Fruit fly (Drosophila melanogaster) whole organism, embryonic: Measurements from ENCODE around the gene kek6.

Source experiments
- CG1024 ChIP-seq: fragments of 200-800 bp; sonication (Bioruptor generic); IDR thresholded peaks from 2 replicates; pipeline ENCODE4 v1.3.6; 2022; ENCODE audit warnings: missing biosample characterization, missing genetic modification characterization
- CG10274 ChIP-seq: fragments of 200-800 bp; sonication (Bioruptor generic); optimal IDR thresholded peaks from 3 replicates; lab custom pipeline; 2017; ENCODE audit warnings: missing biosample characterization, mild to moderate bottlenecking, missing genetic modification characterization
- CG10654 ChIP-seq: fragments of 200-800 bp; sonication (Bioruptor generic); optimal IDR thresholded peaks from 2 replicates; lab custom pipeline; 2016; ENCODE audit warnings: missing biosample characterization, missing genetic modification characterization
- CG11504 ChIP-seq: fragments of 200-800 bp; sonication (Bioruptor generic); optimal IDR thresholded peaks from 3 replicates; lab custom pipeline; 2019; ENCODE audit warnings: missing biosample characterization, mild to moderate bottlenecking, missing genetic modification characterization, moderate library complexity
- CG12769 ChIP-seq: fragments of 200-800 bp; sonication (Bioruptor generic); optimal IDR thresholded peaks from 2 replicates; lab custom pipeline; 2019; ENCODE audit warnings: missing biosample characterization, mild to moderate bottlenecking, missing genetic modification characterization, moderate library complexity
- CG14667 ChIP-seq: fragments of 200-800 bp; sonication (Bioruptor generic); IDR thresholded peaks from 2 replicates; pipeline ENCODE4 v1.3.6; 2022; ENCODE audit warnings: missing biosample characterization, missing genetic modification characterization
- CG15696 ChIP-seq: fragments of 200-800 bp; sonication (Bioruptor generic); optimal IDR thresholded peaks from 2 replicates; lab custom pipeline; 2019; ENCODE audit warnings: missing biosample characterization, mild to moderate bottlenecking, missing genetic modification characterization, moderate library complexity
- CG17361 ChIP-seq: fragments of 200-800 bp; sonication (Bioruptor generic); IDR thresholded peaks from 3 replicates; pipeline ENCODE4 v1.3.6; 2022; ENCODE audit warnings: missing biosample characterization, missing genetic modification characterization
- CG17802 ChIP-seq: fragments of 200-800 bp; sonication (Bioruptor generic); optimal IDR thresholded peaks from 2 replicates; lab custom pipeline; 2018; ENCODE audit warnings: missing biosample characterization, mild to moderate bottlenecking, missing genetic modification characterization, moderate library complexity
- CG1832 ChIP-seq: fragments of 200-800 bp; sonication (Bioruptor generic); optimal IDR thresholded peaks from 2 replicates; lab custom pipeline; 2017; ENCODE audit warnings: missing biosample characterization, mild to moderate bottlenecking, missing genetic modification characterization, inconsistent platforms
- CG32772 ChIP-seq: fragments of 200-800 bp; sonication (Bioruptor generic); IDR thresholded peaks from 2 replicates; pipeline ENCODE4 v1.3.6; 2022; ENCODE audit warnings: missing biosample characterization, missing genetic modification characterization
- CG34376 ChIP-seq: fragments of 200-800 bp; sonication (Bioruptor generic); optimal IDR thresholded peaks from 2 replicates; lab custom pipeline; 2018; ENCODE audit warnings: missing biosample characterization, mild to moderate bottlenecking, missing genetic modification characterization
- CG3847 ChIP-seq: fragments of 200-800 bp; sonication (Bioruptor generic); IDR thresholded peaks from 2 replicates; pipeline ENCODE4 v1.3.6; 2022; ENCODE audit warnings: missing biosample characterization, missing genetic modification characterization
- CG4404 ChIP-seq: fragments of 200-800 bp; sonication (Bioruptor generic); IDR thresholded peaks from 2 replicates; pipeline ENCODE4 v1.3.6; 2022; ENCODE audit warnings: missing biosample characterization, missing genetic modification characterization
- CG4820 ChIP-seq: fragments of 200-800 bp; sonication (Bioruptor generic); optimal IDR thresholded peaks from 3 replicates; lab custom pipeline; 2016; ENCODE audit warnings: missing biosample characterization, missing genetic modification characterization
- CG5953 ChIP-seq: fragments of 200-800 bp; sonication (Bioruptor generic); IDR thresholded peaks from 2 replicates; pipeline ENCODE4 v1.3.6; 2022; ENCODE audit warnings: missing biosample characterization, missing genetic modification characterization
- CG6683 ChIP-seq: fragments of 200-800 bp; sonication (Bioruptor generic); optimal IDR thresholded peaks from 2 replicates; lab custom pipeline; 2017; ENCODE audit warnings: missing biosample characterization, mild to moderate bottlenecking, missing genetic modification characterization, missing genetic modification reagents
- CG6689 ChIP-seq: fragments of 200-800 bp; sonication (Bioruptor generic); IDR thresholded peaks from 2 replicates; pipeline ENCODE4 v1.3.6; 2022; ENCODE audit warnings: missing biosample characterization, missing genetic modification characterization
- CG6813 ChIP-seq: fragments of 200-800 bp; sonication (Bioruptor generic); optimal IDR thresholded peaks from 2 replicates; lab custom pipeline; 2017; ENCODE audit warnings: missing biosample characterization, missing genetic modification characterization, mild to moderate bottlenecking, moderate library complexity, missing genetic modification reagents
- CG7556 ChIP-seq: fragments of 200-800 bp; sonication (Bioruptor generic); optimal IDR thresholded peaks from 2 replicates; lab custom pipeline; 2017; ENCODE audit warnings: missing biosample characterization, mild to moderate bottlenecking, missing genetic modification characterization
- CG7963 ChIP-seq: fragments of 200-800 bp; sonication (Bioruptor generic); IDR thresholded peaks from 3 replicates; pipeline ENCODE4 v1.3.6; 2022; ENCODE audit warnings: missing biosample characterization, missing genetic modification characterization; ENCODE audit not compliant: partially characterized antibody
- CG9727 ChIP-seq: fragments of 200-800 bp; sonication (Bioruptor generic); optimal IDR thresholded peaks from 3 replicates; lab custom pipeline; 2017; ENCODE audit warnings: missing biosample characterization, mild to moderate bottlenecking, missing genetic modification characterization
- CTCF ChIP-seq: fragments of 200-800 bp; sonication (Bioruptor generic); optimal IDR thresholded peaks from 2 replicates; lab custom pipeline; 2017; ENCODE audit warnings: missing biosample characterization, mild to moderate bottlenecking, missing genetic modification characterization, moderate library complexity
- CrebB ChIP-seq: fragments of 200-800 bp; sonication (Bioruptor generic); optimal IDR thresholded peaks from 3 replicates; lab custom pipeline; 2018; ENCODE audit warnings: missing biosample characterization, mild to moderate bottlenecking, missing genetic modification characterization
- Dek ChIP-seq: fragments of 200-800 bp; sonication (Bioruptor generic); optimal IDR thresholded peaks from 3 replicates; lab custom pipeline; 2019; ENCODE audit warnings: missing biosample characterization, mild to moderate bottlenecking, missing genetic modification characterization, moderate library complexity
- Drgx ChIP-seq: fragments of 200-800 bp; sonication (Bioruptor generic); IDR thresholded peaks from 2 replicates; pipeline ENCODE4 v1.3.6; 2022; ENCODE audit warnings: missing biosample characterization, missing genetic modification characterization
- Fer1 ChIP-seq: fragments of 200-800 bp; sonication (Bioruptor generic); optimal IDR thresholded peaks from 2 replicates; lab custom pipeline; 2017; ENCODE audit warnings: missing biosample characterization, mild to moderate bottlenecking, missing genetic modification characterization
- H15 ChIP-seq: fragments of 200-800 bp; sonication (Bioruptor generic); IDR thresholded peaks from 3 replicates; pipeline ENCODE4 v1.3.6; 2022; ENCODE audit warnings: missing biosample characterization, missing genetic modification characterization
- Hr51 ChIP-seq, 2 experiments: fragments of 200-800 bp; sonication (Bioruptor generic); optimal IDR thresholded peaks; 2 replicates in 1 of 2; 3 replicates in 1 of 2; lab custom pipeline; 2016 to 2018; ENCODE audit warnings: missing biosample characterization in 2 of 2, missing genetic modification characterization in 2 of 2, mild to moderate bottlenecking in 1 of 2, moderate library complexity in 1 of 2
- Hr78 ChIP-seq, 2 experiments: fragments of 200-800 bp in 1 of 2; fragments of >200 bp in 1 of 2; sonication (Bioruptor generic) in 1 of 2; optimal IDR thresholded peaks; 2 replicates each; lab custom pipeline; 2017 to 2019; ENCODE audit warnings: missing biosample characterization in 2 of 2, missing genetic modification characterization in 2 of 2, mild to moderate bottlenecking in 1 of 2, moderate library complexity in 1 of 2
- Lpt ChIP-seq: fragments of >200 bp; optimal IDR thresholded peaks from 2 replicates; lab custom pipeline; 2018; ENCODE audit warnings: missing biosample characterization, missing genetic modification characterization
- Med ChIP-seq: fragments of 200-800 bp; sonication (Bioruptor generic); peaks from one replicate; lab custom pipeline; 2016; ENCODE audit warnings: missing biosample characterization, missing genetic modification characterization, mild to moderate bottlenecking, inconsistent platforms, moderate library complexity
- NFAT ChIP-seq: fragments of 200-800 bp; sonication (Bioruptor generic); IDR thresholded peaks from 2 replicates; pipeline ENCODE4 v1.3.6; 2022; ENCODE audit warnings: missing biosample characterization, missing genetic modification characterization
- Ptx1 ChIP-seq: fragments of 200-800 bp; sonication (Bioruptor generic); IDR thresholded peaks from 2 replicates; pipeline ENCODE4 v1.3.6; 2022; ENCODE audit warnings: missing biosample characterization, missing genetic modification characterization
- Side ChIP-seq: fragments of 200-800 bp; sonication (Bioruptor generic); optimal IDR thresholded peaks from 2 replicates; lab custom pipeline; 2016; ENCODE audit warnings: missing biosample characterization, missing genetic modification characterization
- TFAM ChIP-seq: fragments of 200-800 bp; sonication (Bioruptor generic); optimal IDR thresholded peaks from 2 replicates; lab custom pipeline; 2017; ENCODE audit warnings: missing biosample characterization, missing genetic modification characterization, inconsistent platforms
- corto ChIP-seq: fragments of 200-800 bp; sonication (Bioruptor generic); optimal IDR thresholded peaks from 2 replicates; lab custom pipeline; 2016; ENCODE audit warnings: missing biosample characterization, mild to moderate bottlenecking, missing genetic modification characterization, moderate library complexity
- dan ChIP-seq: fragments of 200-800 bp; sonication (Bioruptor generic); IDR thresholded peaks from 2 replicates; pipeline ENCODE4 v1.3.6; 2022; ENCODE audit warnings: missing biosample characterization, missing genetic modification characterization
- dysf ChIP-seq: fragments of 200-800 bp; sonication (Bioruptor generic); IDR thresholded peaks from 3 replicates; pipeline ENCODE4 v1.3.6; 2022; ENCODE audit warnings: missing biosample characterization, missing genetic modification characterization
- fru ChIP-seq: fragments of >200 bp; optimal IDR thresholded peaks from 2 replicates; lab custom pipeline; 2017
- hth ChIP-seq: fragments of >200 bp; optimal IDR thresholded peaks from 2 replicates; lab custom pipeline; 2017; ENCODE audit warnings: inconsistent platforms
- lola ChIP-seq, 3 experiments: fragments of >200 bp in 2 of 3; fragments of 200-800 bp in 1 of 3; sonication (Bioruptor generic) in 1 of 3; optimal IDR thresholded peaks; 2 replicates each; lab custom pipeline; 2017 to 2019; ENCODE audit warnings: missing biosample characterization in 3 of 3, missing genetic modification characterization in 3 of 3, mild to moderate bottlenecking in 1 of 3, moderate library complexity in 1 of 3
- peb ChIP-seq: fragments of 200-800 bp; sonication (Bioruptor generic); IDR thresholded peaks from 2 replicates; pipeline ENCODE4 v1.3.6; 2022; ENCODE audit warnings: missing biosample characterization, missing genetic modification characterization
- phol ChIP-seq: fragments of 200-800 bp; sonication (Bioruptor generic); optimal IDR thresholded peaks from 3 replicates; lab custom pipeline; 2018; ENCODE audit warnings: missing biosample characterization, mild to moderate bottlenecking, missing genetic modification characterization, moderate library complexity
- pros ChIP-seq: fragments of 200-800 bp; sonication (Bioruptor generic); optimal IDR thresholded peaks from 3 replicates; lab custom pipeline; 2019; ENCODE audit warnings: missing biosample characterization, mild to moderate bottlenecking, missing genetic modification characterization, moderate library complexity
- pum ChIP-seq: fragments of 200-800 bp; sonication (Bioruptor generic); optimal IDR thresholded peaks from 2 replicates; lab custom pipeline; 2016; ENCODE audit warnings: missing biosample characterization, missing genetic modification characterization
- row ChIP-seq: fragments of 200-800 bp; sonication (Bioruptor generic); IDR thresholded peaks from 3 replicates; pipeline ENCODE4 v1.3.6; 2022; ENCODE audit warnings: missing biosample characterization, missing genetic modification characterization
- tgo ChIP-seq: fragments of 200-800 bp; sonication (Bioruptor generic); IDR thresholded peaks from 3 replicates; pipeline ENCODE4 v1.3.6; 2022; ENCODE audit warnings: missing biosample characterization, missing genetic modification characterization
- tna ChIP-seq: fragments of 200-800 bp; sonication (Bioruptor generic); IDR thresholded peaks from 2 replicates; pipeline ENCODE4 v1.3.6; 2022; ENCODE audit warnings: missing biosample characterization, missing genetic modification characterization; ENCODE audit not compliant: partially characterized antibody
- z ChIP-seq: fragments of 200-800 bp; sonication (Bioruptor generic); IDR thresholded peaks from 3 replicates; pipeline ENCODE4 v1.3.6; 2022; ENCODE audit warnings: missing biosample characterization, missing genetic modification characterization

The kek6 gene

DNA sequence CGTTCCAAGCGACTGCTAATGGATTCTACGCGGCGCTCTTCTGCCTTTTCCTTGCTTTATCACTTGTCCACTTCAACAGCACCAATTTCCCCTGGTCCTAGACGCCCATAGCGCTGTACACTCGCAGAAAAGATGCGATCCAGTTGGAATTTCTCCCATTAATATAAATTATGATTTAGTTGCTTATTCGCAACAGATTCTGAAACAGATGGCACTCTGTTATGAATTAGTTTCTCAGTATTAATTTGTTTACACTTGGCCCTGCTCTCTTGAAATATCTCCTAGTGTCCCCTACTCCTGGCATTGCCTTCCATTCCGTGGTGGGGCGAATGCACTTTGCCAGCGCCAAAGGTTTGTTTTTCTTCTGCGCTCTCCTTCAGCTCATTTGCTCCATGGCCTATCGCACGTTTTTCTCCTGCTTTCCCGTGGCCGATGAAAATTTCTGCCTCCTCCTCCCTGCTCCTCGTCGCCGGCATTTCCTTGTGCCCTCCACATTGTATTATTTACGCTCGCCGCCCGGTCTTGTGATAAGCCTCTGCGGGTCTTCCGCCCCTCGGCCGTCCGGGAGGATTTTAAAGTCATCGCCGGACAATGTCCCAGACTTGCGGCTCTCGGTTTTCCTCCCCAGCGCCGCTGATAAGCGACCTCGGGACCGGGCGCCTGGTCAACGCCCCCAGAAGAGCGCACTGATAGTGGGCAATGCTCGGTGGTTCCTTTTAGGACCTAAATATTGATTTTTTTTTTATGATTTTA, 84.4 kb downstream of the kek6 start:
- TF ChIP-seq CG14667 (GFP tag; lab: Robert Waterston, UW) (no peak), CG34376 (GFP tag; lab: Kevin White, UChicago) (no peak), CG4404 (peak; percentile 52; the same call in 1 of the 2 replicates), tgo (no peak; the same call in 2 of the 3 replicates), CG7556 (no peak), CrebB (tag; lab: Kevin White, UChicago) (no peak), tna (GFP tag; lab: Robert Waterston, UW) (no peak), pros (no peak), row (GFP tag; lab: Robert Waterston, UW) (0 out of 3 replicates have a peak, but pooled peaks have one; percentile 9), CTCF (no peak), hth (lab: Kevin White, UChicago) (no peak), z (GFP tag; lab: Robert Waterston, UW) (no peak), CG1024 (GFP tag; lab: Robert Waterston, UW) (no peak), phol (tag; lab: Kevin White, UChicago) (peak; percentile 46), Dek (no peak), TFAM (GFP tag; lab: Kevin White, UChicago) (no peak), Lpt (no peak), pum (GFP tag; lab: Kevin White, UChicago) (peak; percentile 10), Med (GFP tag; lab: Kevin White, UChicago) (peak; percentile 62), CG3847 (GFP tag; lab: Robert Waterston, UW) (no peak), CG12769 (tag; lab: Kevin White, UChicago) (no peak), peb (GFP tag; lab: Robert Waterston, UW) (no peak), CG11504 (no peak), dysf (GFP tag; lab: Robert Waterston, UW) (no peak), CG9727 (GFP tag; lab: Kevin White, UChicago) (peak; percentile 62), CG17361 (GFP tag; lab: Robert Waterston, UW) (peak; percentile 41; the same call in 1 of the 3 replicates), CG7963 (no peak), CG4820 (GFP tag; lab: Kevin White, UChicago) (peak; percentile 24), CG6689 (peak; percentile 63), CG6813 (GFP tag; lab: Kevin White, UChicago) (no peak), Drgx (GFP tag; lab: Robert Waterston, UW) (peak; percentile 68), CG32772 (0 out of 2 replicates have a peak, but pooled peaks have one; percentile 11), CG6683 (GFP tag; lab: Kevin White, UChicago) (no peak), corto (GFP tag; lab: Kevin White, UChicago) (no peak), CG1832 (GFP tag; lab: Kevin White, UChicago) (no peak), lola (GFP tag; optimal IDR thresholded peaks at IDR 0.05; lab: Kevin White, UChicago) (peak in 1 of 3 experiments; percentile 17), CG10654 (no peak), Ptx1 (GFP tag; lab: Robert Waterston, UW) (peak; percentile 45; the same call in 1 of the 2 replicates), NFAT (no peak), Hr78 (GFP tag; optimal IDR thresholded peaks at IDR 0.05; lab: Kevin White, UChicago) (no peak), CG10274 (GFP tag; lab: Kevin White, UChicago) (no peak), Fer1 (no peak), CG15696 (tag; lab: Kevin White, UChicago) (peak; percentile 59), dan (GFP tag; lab: Robert Waterston, UW) (peak; percentile 47; the same call in 1 of the 2 replicates), Hr51 (GFP tag; optimal IDR thresholded peaks at IDR 0.05; lab: Kevin White, UChicago) (no peak), CG5953 (GFP tag; lab: Robert Waterston, UW) (no peak), Side (GFP tag; lab: Kevin White, UChicago) (no peak), H15 (peak; percentile 35; the same call in 1 of the 3 replicates), fru (lab: Kevin White, UChicago) (no peak), CG17802 (no peak)
